Worm (Caenorhabditis elegans): Measurements from ENCODE around the gene mab-3.
A peak's percentile ranks its signal among the peaks of the same experiment; 100 is the strongest.

The mab-3 gene

ce11 chrII:9686663-9687193, 45.2 kb upstream of the mab-3 start, which contains the start of gene ZK1320.9 (continued):
- no peak for TF ChIP-seq lir-3 (tag; optimal IDR thresholded peaks at IDR 0.05; ENCODE audit: poor library complexity)
- TF ChIP-seq lin-14 (GFP tag; optimal IDR thresholded peaks at IDR 0.05) = peak; percentile 50
- TF ChIP-seq ceh-82 (tag; optimal IDR thresholded peaks at IDR 0.05) = peak in 1 of 3 experiments; percentile 10
- no peak for TF ChIP-seq lin-13 (GFP tag; optimal IDR thresholded peaks at IDR 0.05)
- peak; percentile 63 for TF ChIP-seq rnt-1 (tag; optimal IDR thresholded peaks at IDR 0.05)
- no peak for TF ChIP-seq tbx-2 (tag; optimal IDR thresholded peaks at IDR 0.05)
- TF ChIP-seq sup-37 (GFP tag; optimal IDR thresholded peaks at IDR 0.05) = no peak
- no peak for TF ChIP-seq mdl-1 (tag; optimal IDR thresholded peaks at IDR 0.05)
- TF ChIP-seq C04F5.9 (tag; optimal IDR thresholded peaks at IDR 0.05) = no peak
- no peak for TF ChIP-seq pqm-1 (tag; optimal IDR thresholded peaks at IDR 0.05)
- no peak for TF ChIP-seq ceh-88 (GFP tag; IDR thresholded peaks at IDR 0.05)
- TF ChIP-seq xbp-1 (tag; optimal IDR thresholded peaks at IDR 0.05) = peak; percentile 24
- peak; percentile 30 for TF ChIP-seq skn-1 (tag; optimal IDR thresholded peaks at IDR 0.05)
- TF ChIP-seq nhr-19 (GFP tag; conservative IDR thresholded peaks at IDR 0.05) = peak; percentile 32; the same call in 1 of the 2 replicates
- TF ChIP-seq grh-1 (GFP tag; IDR thresholded peaks at IDR 0.05) = no peak
- TF ChIP-seq zip-4 (GFP tag; optimal IDR thresholded peaks at IDR 0.05) = no peak
- TF ChIP-seq ztf-11 (tag; optimal IDR thresholded peaks at IDR 0.05) = no peak
- TF ChIP-seq aha-1 (tag; optimal IDR thresholded peaks at IDR 0.05) = no peak
- no peak for TF ChIP-seq unc-62 (GFP tag; optimal IDR thresholded peaks at IDR 0.05)
- TF ChIP-seq pag-3 (tag; optimal IDR thresholded peaks at IDR 0.05; ENCODE audit: borderline replicate concordance, insufficient read depth) = no peak
- TF ChIP-seq nhr-47 (tag; optimal IDR thresholded peaks at IDR 0.05) = no peak
- TF ChIP-seq nhr-77 (tag; optimal IDR thresholded peaks at IDR 0.05) = peak; percentile 62
- no peak for TF ChIP-seq hpl-2 (GFP tag; optimal IDR thresholded peaks at IDR 0.05)
- TF ChIP-seq C34B4.2 (tag; optimal IDR thresholded peaks at IDR 0.05) = no peak
- TF ChIP-seq ets-5 (GFP tag; IDR thresholded peaks at IDR 0.05) = no peak
- no peak for TF ChIP-seq ama-1 (optimal IDR thresholded peaks at IDR 0.05)
- TF ChIP-seq isw-1 (GFP tag; IDR thresholded peaks at IDR 0.05) = no peak
- peak; percentile 67 for TF ChIP-seq mep-1 (tag; optimal IDR thresholded peaks at IDR 0.05)
- no peak for TF ChIP-seq jun-1 (tag; optimal IDR thresholded peaks at IDR 0.05)
- TF ChIP-seq unc-98 (GFP tag; IDR thresholded peaks at IDR 0.05) = no peak
- TF ChIP-seq ces-1 (GFP tag; optimal IDR thresholded peaks at IDR 0.05) = no peak
- no peak for TF ChIP-seq sptf-1 (tag; optimal IDR thresholded peaks at IDR 0.05)
- TF ChIP-seq tlp-1 (tag; optimal IDR thresholded peaks at IDR 0.05) = no peak

ce11 chrII:9690067-9690632, 41.8 kb upstream of the mab-3 start:
- TF ChIP-seq lin-14 (GFP tag; optimal IDR thresholded peaks at IDR 0.05) (peak; percentile 79), egl-13 (tag; optimal IDR thresholded peaks at IDR 0.05) (peak; percentile 7), swsn-7 (tag; optimal IDR thresholded peaks at IDR 0.05) (no peak), ces-1 (GFP tag; optimal IDR thresholded peaks at IDR 0.05) (peak; percentile 18), irx-1 (tag; optimal IDR thresholded peaks at IDR 0.05) (peak; percentile 9), zag-1 (tag; optimal IDR thresholded peaks at IDR 0.05) (no peak), unc-86 (tag; optimal IDR thresholded peaks at IDR 0.05) (peak; percentile 39), nhr-71 (tag; optimal IDR thresholded peaks at IDR 0.05) (peak; percentile 28), fkh-10 (GFP tag; optimal IDR thresholded peaks at IDR 0.05) (peak; percentile 98), mdl-1 (tag; optimal IDR thresholded peaks at IDR 0.05) (no peak), ceh-8 (GFP tag; optimal IDR thresholded peaks at IDR 0.05) (peak; percentile 96), nhr-47 (tag; optimal IDR thresholded peaks at IDR 0.05) (peak; percentile 24), lsy-2 (tag; optimal IDR thresholded peaks at IDR 0.05) (peak in 1 of 2 experiments; percentile 30)
